Worm (Caenorhabditis elegans) whole organism, L4 larva: ENCODE results near the gene ccr-4.

Experiments
- F49E8.2 ChIP-seq: sonication (generic microtip); optimal IDR thresholded peaks from 2 replicates; lab custom pipeline; 2016; ENCODE audit warnings: missing compliant biosample characterization, mild to moderate bottlenecking, missing genetic modification characterization, borderline replicate concordance
- Y105C5A.15 ChIP-seq: fragments of 200-800 bp; sonication (Bioruptor generic); IDR thresholded peaks from 2 replicates; pipeline ENCODE4 v1.3.6; 2022; ENCODE audit warnings: missing genetic modification characterization, missing compliant biosample characterization
- Y48G9A.11 ChIP-seq: fragments of 200-800 bp; sonication (Bioruptor generic); IDR thresholded peaks from 2 replicates; pipeline ENCODE4 v1.3.6; 2022; ENCODE audit warnings: missing genetic modification reagents, missing genetic modification characterization, missing compliant biosample characterization
- ZK337.2 ChIP-seq: fragments of 200-800 bp; sonication (Bioruptor generic); IDR thresholded peaks from 2 replicates; pipeline ENCODE4 v1.3.6; 2022; ENCODE audit warnings: missing genetic modification reagents, missing genetic modification characterization, missing compliant biosample characterization
- aha-1 ChIP-seq: fragments of 150-350 bp; peaks from one replicate; lab custom pipeline; 2014; ENCODE audit warnings: missing biosample characterization, missing genetic modification characterization
- ama-1 ChIP-seq: fragments of 150-350 bp; optimal IDR thresholded peaks from 2 replicates; lab custom pipeline; 2014; ENCODE audit warnings: inconsistent platforms, mixed read lengths
- arid-1 ChIP-seq: fragments of 200-800 bp; sonication (Bioruptor generic); conservative IDR thresholded peaks from 2 replicates; pipeline ENCODE4 v1.3.6; 2022; ENCODE audit warnings: missing genetic modification reagents, missing genetic modification characterization, missing compliant biosample characterization
- ceh-82 ChIP-seq: sonication (generic microtip); optimal IDR thresholded peaks from 2 replicates; lab custom pipeline; 2017; ENCODE audit warnings: missing biosample characterization, missing genetic modification characterization
- ces-1 ChIP-seq: fragments of 150-350 bp; sonication (generic microtip); optimal IDR thresholded peaks from 4 replicates; lab custom pipeline; 2014; ENCODE audit warnings: missing biosample characterization, missing genetic modification reagents, missing genetic modification characterization
- cey-2 ChIP-seq: sonication (generic microtip); optimal IDR thresholded peaks from 3 replicates; lab custom pipeline; 2017; ENCODE audit warnings: missing genetic modification characterization, mild to moderate bottlenecking, missing compliant biosample characterization, antibody characterized with exemption, borderline replicate concordance; ENCODE audit not compliant: insufficient read depth
- daf-16 ChIP-seq, 3 experiments: sonication (generic microtip); optimal IDR thresholded peaks; 2 replicates each; lab custom pipeline; 2016 to 2017; ENCODE audit warnings: missing genetic modification characterization in 3 of 3, missing genetic modification reagents in 3 of 3, mild to moderate bottlenecking in 2 of 3, missing compliant biosample characterization in 2 of 3, missing biosample characterization in 1 of 3, moderate library complexity in 1 of 3
- dmd-6 ChIP-seq: fragments of 200-800 bp; sonication (Bioruptor generic); IDR thresholded peaks from 2 replicates; pipeline ENCODE4 v1.3.6; 2022; ENCODE audit warnings: missing genetic modification reagents, missing genetic modification characterization, missing compliant biosample characterization
- dmd-8 ChIP-seq: fragments of 200-800 bp; sonication (Bioruptor generic); IDR thresholded peaks from 2 replicates; pipeline ENCODE4 v1.3.6; 2022; ENCODE audit warnings: missing genetic modification characterization, missing compliant biosample characterization
- dmd-9 ChIP-seq: fragments of 200-800 bp; sonication (Bioruptor generic); IDR thresholded peaks from 2 replicates; pipeline ENCODE4 v1.3.6; 2022; ENCODE audit warnings: missing genetic modification reagents, missing genetic modification characterization, missing compliant biosample characterization
- egl-27 ChIP-seq: sonication (generic microtip); optimal IDR thresholded peaks from 3 replicates; lab custom pipeline; 2017; ENCODE audit warnings: missing biosample characterization, missing genetic modification reagents, missing genetic modification characterization
- jun-1 ChIP-seq: fragments of 150-350 bp; optimal IDR thresholded peaks from 2 replicates; lab custom pipeline; 2014; ENCODE audit warnings: missing biosample characterization, missing genetic modification reagents, missing genetic modification characterization
- lin-1 ChIP-seq: fragments of 200-800 bp; sonication (Bioruptor generic); IDR thresholded peaks from 2 replicates; pipeline ENCODE4 v1.3.6; 2022; ENCODE audit warnings: missing genetic modification reagents, missing genetic modification characterization, missing compliant biosample characterization
- lin-13 ChIP-seq: fragments of 150-350 bp; optimal IDR thresholded peaks from 2 replicates; lab custom pipeline; 2014; ENCODE audit warnings: missing biosample characterization, missing genetic modification reagents, missing genetic modification characterization
- lin-15B ChIP-seq: fragments of 150-350 bp; sonication (generic microtip); optimal IDR thresholded peaks from 3 replicates; lab custom pipeline; 2014; ENCODE audit warnings: missing biosample characterization, missing genetic modification characterization
- lir-3 ChIP-seq: sonication (generic microtip); optimal IDR thresholded peaks from 2 replicates; lab custom pipeline; 2016; ENCODE audit warnings: mild to moderate bottlenecking, missing genetic modification characterization, missing compliant biosample characterization
- lsy-2 ChIP-seq, 2 experiments: fragments of 150-350 bp in 1 of 2; sonication (generic microtip) in 1 of 2; optimal IDR thresholded peaks; 2 replicates each; lab custom pipeline; 2014 to 2017; ENCODE audit warnings: missing biosample characterization in 2 of 2, missing genetic modification characterization in 2 of 2
- madf-5 ChIP-seq, 2 experiments: fragments of 200-800 bp; sonication (Bioruptor generic); IDR thresholded peaks; 2 replicates each; pipeline ENCODE4 v1.3.6; 2022; ENCODE audit warnings: missing compliant biosample characterization in 2 of 2, missing genetic modification characterization in 2 of 2
- mes-2 ChIP-seq: sonication (generic microtip); optimal IDR thresholded peaks from 2 replicates; lab custom pipeline; 2016; ENCODE audit warnings: missing genotype, mild to moderate bottlenecking, missing genetic modification characterization, missing compliant biosample characterization; ENCODE audit not compliant: poor library complexity, severe bottlenecking
- mxl-2 ChIP-seq: fragments of 200-800 bp; sonication (Bioruptor generic); conservative IDR thresholded peaks from 2 replicates; pipeline ENCODE4 v1.3.6; 2022; ENCODE audit warnings: missing genetic modification reagents, missing genetic modification characterization, missing compliant biosample characterization
- nhr-10 ChIP-seq: fragments of 150-350 bp; optimal IDR thresholded peaks from 2 replicates; lab custom pipeline; 2014; ENCODE audit warnings: missing biosample characterization, missing genetic modification characterization
- nhr-102 ChIP-seq: sonication (generic microtip); optimal IDR thresholded peaks from 2 replicates; lab custom pipeline; 2016; ENCODE audit warnings: mild to moderate bottlenecking, missing genetic modification characterization, moderate library complexity, missing compliant biosample characterization
- nhr-11 ChIP-seq: fragments of 150-350 bp; optimal IDR thresholded peaks from 2 replicates; lab custom pipeline; 2014; ENCODE audit warnings: missing biosample characterization, missing genetic modification characterization
- nhr-25 ChIP-seq: sonication (generic microtip); optimal IDR thresholded peaks from 2 replicates; lab custom pipeline; 2017; ENCODE audit warnings: missing genetic modification characterization, mild to moderate bottlenecking, missing compliant biosample characterization, antibody characterized with exemption, moderate library complexity, borderline replicate concordance; ENCODE audit not compliant: insufficient read depth
- nhr-28 ChIP-seq: fragments of 150-350 bp; optimal IDR thresholded peaks from 2 replicates; lab custom pipeline; 2014; ENCODE audit warnings: missing biosample characterization, missing genetic modification characterization
- nhr-41 ChIP-seq: fragments of 200-800 bp; sonication (Bioruptor generic); IDR thresholded peaks from 2 replicates; pipeline ENCODE4 v1.3.6; 2022; ENCODE audit warnings: missing genetic modification reagents, missing genetic modification characterization, missing compliant biosample characterization
- nhr-48 ChIP-seq: sonication (generic microtip); optimal IDR thresholded peaks from 2 replicates; lab custom pipeline; 2016; ENCODE audit warnings: mild to moderate bottlenecking, missing genetic modification characterization, missing compliant biosample characterization
- nhr-76 ChIP-seq: fragments of 150-350 bp; optimal IDR thresholded peaks from 2 replicates; lab custom pipeline; 2014; ENCODE audit warnings: missing biosample characterization, missing genetic modification characterization
- php-3 ChIP-seq: fragments of 200-800 bp; sonication (Bioruptor generic); IDR thresholded peaks from 2 replicates; pipeline ENCODE4 v1.3.6; 2022; ENCODE audit warnings: missing genetic modification reagents, missing genetic modification characterization, missing compliant biosample characterization
- rbr-2 ChIP-seq: sonication (generic microtip); optimal IDR thresholded peaks from 2 replicates; lab custom pipeline; 2016; ENCODE audit warnings: missing genotype, missing genetic modification characterization, missing compliant biosample characterization
- sdz-12 ChIP-seq: fragments of 200-800 bp; sonication (Bioruptor generic); optimal IDR thresholded peaks from 2 replicates; lab custom pipeline; 2018; ENCODE audit warnings: mild to moderate bottlenecking, missing genetic modification characterization, missing compliant biosample characterization
- snpc-1.2 ChIP-seq: fragments of 200-800 bp; sonication (Bioruptor generic); IDR thresholded peaks from 2 replicates; pipeline ENCODE4 v1.3.6; 2022; ENCODE audit warnings: missing genetic modification reagents, missing genetic modification characterization, missing compliant biosample characterization
- spr-1 ChIP-seq: sonication (generic microtip); optimal IDR thresholded peaks from 2 replicates; lab custom pipeline; 2016; ENCODE audit warnings: mild to moderate bottlenecking, missing genetic modification characterization, missing compliant biosample characterization
- unc-39 ChIP-seq: sonication (generic microtip); optimal IDR thresholded peaks from 2 replicates; lab custom pipeline; 2017; ENCODE audit warnings: missing biosample characterization, missing genetic modification characterization
- unc-62 ChIP-seq, 3 experiments: fragments of 150-350 bp in 1 of 3; sonication (generic microtip); optimal IDR thresholded peaks in 2 of 3; peaks in 1 of 3; 1 replicate in 1 of 3; 2 replicates in 2 of 3; lab custom pipeline; 2014 to 2017; ENCODE audit warnings: missing biosample characterization in 3 of 3, missing genetic modification characterization in 3 of 3, missing genetic modification reagents in 3 of 3, missing genotype in 1 of 3
- zfp-3 ChIP-seq: fragments of 200-800 bp; sonication (Bioruptor generic); conservative IDR thresholded peaks from 2 replicates; pipeline ENCODE4 v1.3.6; 2022; ENCODE audit warnings: missing genetic modification reagents, missing genetic modification characterization, missing compliant biosample characterization
- zip-2 ChIP-seq: fragments of 150-350 bp; optimal IDR thresholded peaks from 2 replicates; lab custom pipeline; 2014; ENCODE audit warnings: missing biosample characterization, missing genetic modification characterization
- ztf-11 ChIP-seq: fragments of 150-350 bp; optimal IDR thresholded peaks from 2 replicates; lab custom pipeline; 2014; ENCODE audit warnings: missing biosample characterization, missing genetic modification characterization
- ztf-7 ChIP-seq: fragments of 150-350 bp; optimal IDR thresholded peaks from 2 replicates; lab custom pipeline; 2014; ENCODE audit warnings: missing biosample characterization, missing genetic modification characterization

Gene ccr-4

DNA sequence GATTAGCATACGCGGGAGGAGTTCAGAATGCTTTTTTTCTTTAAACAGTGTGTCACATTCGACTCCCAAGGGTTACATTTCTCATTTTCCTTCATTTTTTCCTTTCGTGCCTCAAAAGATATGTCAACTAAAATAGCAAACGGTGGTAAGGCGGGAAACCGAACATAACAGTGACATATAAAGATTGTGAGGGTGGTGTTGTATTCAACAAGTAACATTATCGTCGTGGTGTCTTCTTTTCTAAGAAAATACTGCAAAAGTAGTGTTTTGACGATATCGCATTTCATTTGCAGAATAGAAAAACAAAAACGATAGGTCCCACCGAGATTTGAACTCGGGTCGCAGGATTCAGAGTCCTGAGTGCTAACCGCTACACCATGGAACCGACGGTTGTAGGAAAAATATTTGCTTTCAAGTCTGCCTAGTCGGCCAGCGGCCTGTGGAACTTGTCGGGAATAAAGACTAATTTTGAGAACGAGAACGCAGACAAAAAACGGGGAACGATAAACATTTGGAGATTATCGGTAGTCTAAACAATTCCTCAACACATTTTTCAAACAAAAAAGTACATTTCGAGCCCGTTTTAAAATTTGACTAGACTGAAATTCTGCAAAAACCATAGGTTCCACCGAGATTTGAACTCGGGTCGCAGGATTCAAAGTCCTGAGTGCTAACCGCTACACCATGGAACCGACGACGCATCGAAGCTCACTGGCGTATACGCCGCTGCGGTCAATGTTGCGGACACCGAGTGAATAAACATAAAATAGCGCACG, 55.5 kb downstream of the ccr-4 start (continued):
- TF ChIP-seq lir-3 (tag; lab: Kevin White, UChicago) (peak; percentile 45), Y48G9A.11 (GFP tag; lab: Robert Waterston, UW) (peak; percentile 28; the same call in 1 of the 2 replicates), mes-2 (tag; lab: Kevin White, UChicago) (peak; percentile 56), spr-1 (tag; lab: Kevin White, UChicago) (peak; percentile 50), dmd-8 (GFP tag; lab: Robert Waterston, UW) (peak; percentile 42; the same call in 1 of the 2 replicates), php-3 (GFP tag; lab: Robert Waterston, UW) (0 out of 2 replicates have a peak, but pooled peaks have one; percentile 6), jun-1 (tag; lab: Kevin White, UChicago) (no peak), lsy-2 (tag; optimal IDR thresholded peaks at IDR 0.05; lab: Kevin White, UChicago) (no peak), nhr-41 (GFP tag; lab: Robert Waterston, UW) (peak; percentile 62; the same call in 1 of the 2 replicates), ztf-7 (no peak), mxl-2 (GFP tag; lab: Robert Waterston, UW) (no peak), arid-1 (0 out of 2 replicates have a peak, but pooled peaks have one; percentile 5), ces-1 (GFP tag; lab: Kevin White, UChicago) (no peak), snpc-1.2 (GFP tag; lab: Robert Waterston, UW) (peak; percentile 69; the same call in 1 of the 2 replicates), nhr-28 (tag; lab: Kevin White, UChicago) (no peak), nhr-10 (tag; lab: Kevin White, UChicago) (no peak), egl-27 (tag; lab: Kevin White, UChicago) (no peak), aha-1 (tag; lab: Kevin White, UChicago) (peak; percentile 20), daf-16 (GFP tag; optimal IDR thresholded peaks at IDR 0.05; lab: Kevin White, UChicago) (peak in 1 of 2 experiments; percentile 31), daf-16 (tag; optimal IDR thresholded peaks at IDR 0.05; lab: Kevin White, UChicago) (peak; percentile 45), dmd-9 (GFP tag; lab: Robert Waterston, UW) (0 out of 2 replicates have a peak, but pooled peaks have one; percentile 10), cey-2 (tag; lab: Kevin White, UChicago) (no peak), nhr-76 (tag; lab: Kevin White, UChicago) (no peak), ceh-82 (tag; lab: Kevin White, UChicago) (no peak), zip-2 (tag; lab: Kevin White, UChicago) (no peak)

DNA sequence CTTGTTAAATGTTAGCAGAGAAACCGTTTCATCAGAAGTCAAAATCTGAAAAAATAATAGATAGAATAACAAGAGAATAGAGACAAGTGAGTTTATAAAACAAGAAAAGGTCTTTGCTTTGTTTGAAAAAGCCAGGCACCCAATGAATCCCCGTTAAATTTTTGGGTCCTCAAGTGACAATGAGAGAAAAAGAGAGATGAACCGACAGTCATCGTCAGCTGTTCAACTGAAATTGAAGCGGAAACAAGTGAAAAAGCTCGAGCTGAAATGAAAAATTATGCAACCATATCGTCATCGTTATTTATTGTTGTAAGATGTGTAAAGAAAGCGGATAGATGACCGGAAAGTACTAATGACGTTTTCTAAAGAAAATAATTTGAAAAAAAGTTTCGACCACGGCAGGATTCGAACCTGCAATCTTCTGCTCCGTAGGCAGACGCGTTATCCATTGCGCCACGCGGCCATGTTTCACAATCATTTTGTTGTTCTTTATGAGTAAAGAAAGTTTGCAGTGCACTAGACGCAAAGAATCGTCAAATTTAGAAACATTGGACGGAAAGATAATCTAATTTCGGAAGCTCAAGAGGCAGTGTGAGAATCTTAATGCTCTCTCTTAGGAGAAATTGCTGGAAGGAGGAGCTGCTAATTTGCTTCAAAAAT, 56.3 kb downstream of the ccr-4 start, which contains the start of gene F08G5.3:
F08G5.3 (minus strand) TSS at position 51 of the 660 bp plus-strand sequence.
- TF ChIP-seq ama-1 (lab: Kevin White, UChicago) (no peak), F49E8.2 (tag; lab: Kevin White, UChicago) (peak; percentile 51), ceh-82 (tag; lab: Kevin White, UChicago) (no peak), arid-1 (peak; percentile 86), nhr-11 (tag; lab: Kevin White, UChicago) (no peak), lsy-2 (tag; optimal IDR thresholded peaks at IDR 0.05; lab: Kevin White, UChicago) (peak in 1 of 2 experiments; percentile 58), ZK337.2 (GFP tag; lab: Robert Waterston, UW) (peak; percentile 73), rbr-2 (tag; lab: Kevin White, UChicago) (peak; percentile 47), lin-13 (GFP tag; lab: Kevin White, UChicago) (no peak), mes-2 (tag; lab: Kevin White, UChicago) (peak; percentile 73), nhr-102 (tag; lab: Kevin White, UChicago) (peak; percentile 65), nhr-48 (tag; lab: Kevin White, UChicago) (peak; percentile 23), sdz-12 (GFP tag; lab: Kevin White, UChicago) (no peak), unc-39 (no peak), zfp-3 (GFP tag; lab: Robert Waterston, UW) (peak; percentile 81), unc-62 (GFP tag; optimal IDR thresholded peaks at IDR 0.05 in 1 of 2; lab: Kevin White, UChicago) (no peak), unc-62 (tag; optimal IDR thresholded peaks at IDR 0.05; lab: Kevin White, UChicago) (no peak), lin-15B (tag; lab: Kevin White, UChicago) (no peak), lin-1 (peak; percentile 55; the same call in 1 of the 2 replicates), nhr-25 (tag; lab: Kevin White, UChicago) (no peak), dmd-9 (GFP tag; lab: Robert Waterston, UW) (peak; percentile 74; the same call in 1 of the 2 replicates), ztf-7 (peak; percentile 78), ztf-11 (tag; lab: Kevin White, UChicago) (no peak), Y105C5A.15 (GFP tag; lab: Robert Waterston, UW) (peak; percentile 85; the same call in 1 of the 2 replicates), dmd-6 (peak; percentile 46), nhr-10 (tag; lab: Kevin White, UChicago) (no peak), madf-5 (GFP tag; IDR thresholded peaks at IDR 0.05; lab: Robert Waterston, UW) (peak in 1 of 2 experiments; percentile 66; a peak in 1 of 4 replicates), nhr-28 (tag; lab: Kevin White, UChicago) (peak; percentile 15)
